Fruit fly (Drosophila melanogaster) Kc167 (cell line): ENCODE data around the gene Ubc4.

ENCODE experiments used
- h ChIP-seq: fragments of >200 bp; optimal IDR thresholded peaks from 3 replicates; lab custom pipeline; 2018; ENCODE audit warnings: missing external identifiers
- psq ChIP-seq: fragments of >200 bp; optimal IDR thresholded peaks from 2 replicates; lab custom pipeline; 2017; ENCODE audit warnings: missing external identifiers

dm6 chr3L:9723108-9723507 lies 25.0 kb downstream of the Ubc4 start, which contains the start of the genes nbs and defl:
- TF ChIP-seq h (lab: Kevin White, UChicago), result no peak
- no peak for TF ChIP-seq psq (lab: Kevin White, UChicago)
